Worm (Caenorhabditis elegans) whole organism, midembryonic: ENCODE results near the gene evl-18.

Source experiments
- T22C8.4 ChIP-seq: fragments of 200-800 bp; sonication (Bioruptor generic); IDR thresholded peaks from 2 replicates; pipeline ENCODE4 v1.3.6; 2022; ENCODE audit warnings: missing genetic modification characterization, missing compliant biosample characterization
- cog-1 ChIP-seq: sonication (generic microtip); optimal IDR thresholded peaks from 2 replicates; lab custom pipeline; 2016; ENCODE audit warnings: missing genetic modification characterization, missing compliant biosample characterization
- flt-1 ChIP-seq: fragments of 200-800 bp; sonication (Bioruptor generic); IDR thresholded peaks from 2 replicates; pipeline ENCODE4 v1.3.6; 2022; ENCODE audit warnings: missing genetic modification characterization, missing compliant biosample characterization
- klf-2 ChIP-seq: fragments of 200-800 bp; sonication (Bioruptor generic); conservative IDR thresholded peaks from 2 replicates; pipeline ENCODE4 v1.3.6; 2022; ENCODE audit warnings: missing genetic modification reagents, missing genetic modification characterization, missing compliant biosample characterization
- med-1 ChIP-seq: sonication (generic microtip); optimal IDR thresholded peaks from 2 replicates; lab custom pipeline; 2017; ENCODE audit warnings: missing genetic modification characterization, mild to moderate bottlenecking, missing compliant biosample characterization, antibody characterized with exemption, missing genetic modification reagents; ENCODE audit not compliant: insufficient read depth
- ref-1 ChIP-seq: fragments of 200-800 bp; sonication (Bioruptor generic); conservative IDR thresholded peaks from 2 replicates; pipeline ENCODE4 v1.3.6; 2022; ENCODE audit warnings: missing genetic modification reagents, missing genetic modification characterization, missing compliant biosample characterization
- tab-1 ChIP-seq: fragments of 200-800 bp; sonication (Bioruptor generic); IDR thresholded peaks from 2 replicates; pipeline ENCODE4 v1.3.6; 2022; ENCODE audit warnings: missing genetic modification characterization, missing compliant biosample characterization
- ztf-23 ChIP-seq: fragments of 200-800 bp; sonication (Bioruptor generic); IDR thresholded peaks from 2 replicates; pipeline ENCODE4 v1.3.6; 2022; ENCODE audit warnings: missing genetic modification reagents, missing genetic modification characterization, missing compliant biosample characterization
- ztf-29 ChIP-seq: fragments of 200-800 bp; sonication (Bioruptor generic); IDR thresholded peaks from 2 replicates; pipeline ENCODE4 v1.3.6; 2022; ENCODE audit warnings: missing genetic modification reagents, missing genetic modification characterization, missing compliant biosample characterization

The evl-18 gene

DNA sequence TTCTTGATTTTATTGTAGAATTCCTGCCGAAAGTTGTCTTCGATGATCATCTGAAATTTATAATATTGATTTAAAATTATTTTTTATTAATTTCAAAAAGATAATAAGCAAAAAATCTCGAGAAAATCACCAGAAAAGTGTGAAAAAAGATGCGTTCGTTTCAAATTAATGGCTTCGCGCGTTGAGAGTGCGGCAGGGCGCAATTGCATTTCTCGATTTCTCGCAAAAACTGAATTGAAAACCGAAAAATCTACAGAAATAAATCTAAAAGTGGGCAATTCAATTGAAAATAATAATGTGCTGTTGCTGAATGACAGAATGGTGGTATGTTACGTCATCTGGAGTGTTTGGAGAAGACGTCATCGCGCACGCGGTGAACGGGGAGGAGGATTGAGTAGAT is at the start of gene evl-18:
Gene evl-18, minus strand, starts transcription at position 50 of the 400 bp plus-strand sequence.
- TF ChIP-seq klf-2 (GFP tag; lab: Robert Waterston, UW) = no peak
- TF ChIP-seq ztf-29 = no peak
- no peak for TF ChIP-seq T22C8.4 (GFP tag; lab: Robert Waterston, UW)
- TF ChIP-seq ref-1 = no peak
- TF ChIP-seq med-1 (GFP tag; lab: Kevin White, UChicago) = no peak
- TF ChIP-seq flt-1 (GFP tag; lab: Robert Waterston, UW) = no peak
- no peak for TF ChIP-seq cog-1 (tag; lab: Kevin White, UChicago)
- TF ChIP-seq tab-1 (GFP tag; lab: Robert Waterston, UW) = no peak
- no peak for TF ChIP-seq ztf-23 (GFP tag; lab: Robert Waterston, UW)

DNA sequence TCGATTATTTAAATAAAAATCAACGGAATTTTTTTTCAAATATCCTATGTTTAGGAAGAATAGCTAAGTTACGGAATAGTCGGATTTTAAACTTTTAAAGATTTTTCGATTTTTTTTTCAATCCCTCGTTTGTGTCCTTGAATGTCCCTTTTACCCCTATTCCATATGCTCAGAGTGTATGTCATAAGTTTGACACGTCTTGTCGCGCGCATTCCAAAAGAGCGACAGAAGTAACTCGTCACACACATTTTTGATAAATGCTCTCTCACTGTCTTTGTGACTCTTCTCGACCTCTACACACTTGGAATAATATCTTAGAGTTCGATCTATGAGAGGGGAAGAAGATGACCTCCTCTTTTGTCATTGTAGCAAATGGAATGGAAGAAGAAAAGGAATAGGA is 49.1 kb upstream of the evl-18 start:
- TF ChIP-seq ztf-29 (no peak), T22C8.4 (GFP tag; lab: Robert Waterston, UW) (no peak), med-1 (GFP tag; lab: Kevin White, UChicago) (no peak), flt-1 (GFP tag; lab: Robert Waterston, UW) (no peak), tab-1 (GFP tag; lab: Robert Waterston, UW) (no peak), cog-1 (tag; lab: Kevin White, UChicago) (no peak), ref-1 (no peak), ztf-23 (GFP tag; lab: Robert Waterston, UW) (no peak)

DNA sequence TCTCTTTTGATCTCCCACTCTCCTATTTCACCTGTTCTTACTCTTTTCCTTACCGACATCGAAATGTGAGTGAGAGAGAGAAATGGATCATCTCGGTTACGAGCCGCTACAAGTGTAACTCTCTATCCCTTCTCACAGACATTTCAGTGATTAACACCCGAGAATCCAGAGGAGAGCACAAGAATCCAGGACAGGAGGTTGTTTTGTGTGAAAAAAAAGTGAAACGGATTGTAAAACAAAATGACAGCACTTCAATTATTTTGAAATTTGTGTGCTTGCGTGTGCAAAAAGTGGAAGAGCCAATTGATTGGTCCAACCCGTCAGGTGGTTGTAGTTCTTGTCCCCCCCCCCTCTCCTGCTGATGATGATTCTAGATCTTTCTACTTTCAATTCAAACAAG is 48.0 kb upstream of the evl-18 start:
- TF ChIP-seq klf-2 (GFP tag; lab: Robert Waterston, UW) = no peak
- no peak for TF ChIP-seq ztf-29
- no peak for TF ChIP-seq ztf-23 (GFP tag; lab: Robert Waterston, UW)
- TF ChIP-seq cog-1 (tag; lab: Kevin White, UChicago) = no peak
- TF ChIP-seq T22C8.4 (GFP tag; lab: Robert Waterston, UW) = no peak

DNA sequence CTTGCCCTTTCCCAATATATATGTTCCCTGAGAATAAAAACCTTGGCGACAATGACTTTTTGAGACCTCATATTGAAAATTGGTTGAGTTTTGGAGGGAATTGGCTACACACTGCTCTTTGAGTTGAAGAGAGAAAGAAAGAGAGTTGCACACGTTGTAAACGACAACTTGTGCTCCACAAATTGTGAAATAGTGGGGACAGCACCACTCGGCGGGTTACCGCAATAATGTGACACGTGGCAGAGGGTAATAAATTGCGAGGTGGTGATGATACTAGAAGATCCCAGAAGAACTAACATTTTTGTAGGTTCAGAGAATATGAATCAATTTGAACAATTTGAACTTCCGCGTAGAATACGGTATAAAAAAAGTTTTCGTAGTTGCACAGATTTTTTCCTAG is 47.0 kb upstream of the evl-18 start:
- TF ChIP-seq ref-1 = no peak
- no peak for TF ChIP-seq T22C8.4 (GFP tag; lab: Robert Waterston, UW)
- TF ChIP-seq cog-1 (tag; lab: Kevin White, UChicago) = no peak
- TF ChIP-seq ztf-23 (GFP tag; lab: Robert Waterston, UW) = no peak
- TF ChIP-seq flt-1 (GFP tag; lab: Robert Waterston, UW) = no peak
- no peak for TF ChIP-seq ztf-29

DNA sequence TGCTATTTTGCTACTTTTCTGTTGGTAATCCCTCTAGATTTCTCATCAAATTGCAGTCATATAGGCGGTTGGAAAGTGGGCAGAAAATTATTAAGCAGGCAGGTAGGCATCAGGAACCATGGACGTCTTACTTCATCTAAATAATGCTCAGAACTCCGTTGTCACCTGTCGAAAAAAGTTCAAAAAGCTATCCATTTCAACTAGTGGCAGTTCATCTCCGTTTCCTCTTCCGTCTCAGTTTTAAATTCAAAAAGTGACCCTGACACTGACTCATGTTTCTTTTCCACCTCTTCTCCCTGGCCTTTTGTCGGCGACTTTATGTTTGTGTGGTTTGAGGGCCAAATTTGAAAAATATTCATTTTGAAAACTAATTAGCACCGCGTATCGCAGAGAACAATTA is 39.7 kb upstream of the evl-18 start:
- TF ChIP-seq med-1 (GFP tag; lab: Kevin White, UChicago) = no peak
- no peak for TF ChIP-seq ztf-23 (GFP tag; lab: Robert Waterston, UW)
- no peak for TF ChIP-seq flt-1 (GFP tag; lab: Robert Waterston, UW)
- no peak for TF ChIP-seq cog-1 (tag; lab: Kevin White, UChicago)
- no peak for TF ChIP-seq tab-1 (GFP tag; lab: Robert Waterston, UW)
- TF ChIP-seq ref-1 = no peak
- no peak for TF ChIP-seq T22C8.4 (GFP tag; lab: Robert Waterston, UW)
- TF ChIP-seq ztf-29 = no peak
- TF ChIP-seq klf-2 (GFP tag; lab: Robert Waterston, UW) = no peak

DNA sequence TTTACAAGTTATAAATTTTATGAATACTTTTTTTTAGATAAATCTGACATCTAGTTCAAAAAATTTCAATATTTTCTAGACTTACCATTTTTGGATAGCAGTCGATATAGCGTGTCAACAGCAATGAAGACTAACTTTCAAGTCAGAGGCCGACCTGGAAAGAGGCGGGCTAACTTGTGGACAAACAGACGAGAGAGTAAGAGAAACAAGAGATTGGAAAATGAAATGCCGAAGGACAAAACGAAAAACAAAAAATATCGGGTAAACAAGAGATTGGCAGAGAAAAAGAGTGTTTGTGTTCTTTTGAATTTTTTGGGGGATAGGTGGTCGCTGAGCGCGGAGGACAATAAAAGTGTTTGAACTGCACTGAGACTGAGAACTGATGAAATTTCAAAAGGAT is 38.3 kb upstream of the evl-18 start, which contains the start of gene lec-4:
Gene lec-4, minus strand, starts transcription at position 154 of the 400 bp plus-strand sequence.
- TF ChIP-seq cog-1 (tag; lab: Kevin White, UChicago) (no peak), T22C8.4 (GFP tag; lab: Robert Waterston, UW) (no peak), flt-1 (GFP tag; lab: Robert Waterston, UW) (no peak), ref-1 (no peak), med-1 (GFP tag; lab: Kevin White, UChicago) (no peak), ztf-29 (no peak), klf-2 (GFP tag; lab: Robert Waterston, UW) (no peak), tab-1 (GFP tag; lab: Robert Waterston, UW) (no peak), ztf-23 (GFP tag; lab: Robert Waterston, UW) (no peak)

DNA sequence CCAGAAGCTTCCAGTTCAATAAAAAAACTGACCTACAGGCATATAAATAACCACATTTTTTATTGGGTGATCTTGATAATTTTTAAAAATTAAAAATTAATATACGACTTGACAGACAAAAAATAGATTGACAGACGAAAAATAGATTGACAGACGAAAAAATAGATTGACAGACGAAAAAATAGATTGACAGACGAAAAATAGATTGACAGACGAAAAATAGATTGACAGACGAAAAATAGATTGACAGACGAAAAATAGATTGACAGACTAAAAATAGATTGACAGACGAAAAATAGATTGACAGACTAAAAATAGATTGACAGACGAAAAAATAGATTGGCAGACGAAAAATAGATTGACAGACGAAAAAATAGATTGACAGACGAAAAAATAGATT is 35.5 kb upstream of the evl-18 start:
- TF ChIP-seq ztf-23 (GFP tag; lab: Robert Waterston, UW) (peak; percentile 85), ref-1 (0 out of 2 replicates have a peak, but pooled peaks have one; percentile 29), T22C8.4 (GFP tag; lab: Robert Waterston, UW) (peak; percentile 66), klf-2 (GFP tag; lab: Robert Waterston, UW) (peak; percentile 73; the same call in 1 of the 2 replicates), flt-1 (GFP tag; lab: Robert Waterston, UW) (peak; percentile 85)

DNA sequence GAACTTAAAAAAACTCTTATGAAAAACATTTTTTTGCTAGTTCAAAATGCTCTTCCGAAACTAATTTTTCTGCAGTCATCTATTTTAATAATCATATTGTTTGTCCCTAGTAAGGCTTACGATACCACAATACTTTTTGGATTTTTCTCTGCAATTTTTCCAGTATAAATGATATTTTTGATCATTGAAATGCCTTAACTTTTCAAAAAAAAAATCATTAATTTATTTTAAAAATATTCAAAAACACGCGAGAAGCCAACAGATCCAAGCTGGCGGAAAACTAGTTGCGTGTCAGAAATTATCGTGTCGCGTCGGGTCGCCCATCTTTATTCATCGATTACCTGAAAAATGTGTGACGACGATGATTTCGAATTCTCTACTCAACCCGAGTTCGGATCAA is 33.4 kb upstream of the evl-18 start, which contains the start of gene gmeb-3:
Gene gmeb-3, plus strand, starts transcription at position 301 of the 400 bp plus-strand sequence.
- TF ChIP-seq klf-2 (GFP tag; lab: Robert Waterston, UW) (no peak), ref-1 (no peak), ztf-23 (GFP tag; lab: Robert Waterston, UW) (no peak), flt-1 (GFP tag; lab: Robert Waterston, UW) (no peak), ztf-29 (no peak), cog-1 (tag; lab: Kevin White, UChicago) (no peak), T22C8.4 (GFP tag; lab: Robert Waterston, UW) (no peak), tab-1 (GFP tag; lab: Robert Waterston, UW) (no peak), med-1 (GFP tag; lab: Kevin White, UChicago) (no peak)

DNA sequence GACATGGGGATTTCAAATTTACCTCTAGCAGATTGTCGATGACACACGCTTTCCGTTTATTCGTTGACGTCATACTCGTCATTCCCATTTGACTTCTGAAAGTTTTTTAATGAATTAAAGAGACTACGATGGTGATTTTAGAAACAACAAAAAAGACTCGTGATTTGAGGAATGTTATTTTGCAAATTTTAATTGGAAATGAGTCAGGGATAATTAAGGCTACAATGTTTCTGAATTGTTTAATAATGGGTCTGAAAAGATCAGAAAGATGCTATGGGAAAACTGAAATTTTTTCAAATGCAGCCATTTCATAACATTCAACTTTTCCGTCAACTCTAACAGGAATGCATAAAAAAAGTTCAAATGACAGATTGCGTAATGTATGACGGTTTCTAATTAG is 30.6 kb upstream of the evl-18 start, which contains the start of gene C44F1.1:
Gene C44F1.1, minus strand, starts transcription at position 101 of the 400 bp plus-strand sequence.
- no peak for TF ChIP-seq ztf-29
- TF ChIP-seq flt-1 (GFP tag; lab: Robert Waterston, UW) = no peak
- no peak for TF ChIP-seq ztf-23 (GFP tag; lab: Robert Waterston, UW)
- TF ChIP-seq cog-1 (tag; lab: Kevin White, UChicago) = no peak
- TF ChIP-seq ref-1 = no peak
- no peak for TF ChIP-seq tab-1 (GFP tag; lab: Robert Waterston, UW)
- no peak for TF ChIP-seq T22C8.4 (GFP tag; lab: Robert Waterston, UW)
- TF ChIP-seq med-1 (GFP tag; lab: Kevin White, UChicago) = no peak
- TF ChIP-seq klf-2 (GFP tag; lab: Robert Waterston, UW) = no peak

DNA sequence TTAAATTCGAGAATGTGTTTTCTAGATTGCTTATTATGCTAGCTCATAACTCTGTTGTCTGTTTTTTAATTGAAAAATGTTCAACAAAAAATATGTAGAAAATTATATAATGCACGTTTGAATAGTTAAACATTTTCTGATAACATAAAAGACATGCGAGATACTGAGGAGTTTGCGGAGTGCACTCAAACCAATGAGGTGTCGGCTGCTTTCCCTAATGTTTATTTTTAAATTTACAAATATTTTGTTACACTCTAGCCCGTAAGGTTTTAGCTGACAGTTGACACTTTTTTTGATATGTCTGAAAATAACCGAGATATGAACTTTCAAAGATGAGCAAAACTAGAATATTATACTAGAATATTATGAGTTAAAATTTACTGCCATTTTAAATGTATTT is 29.7 kb upstream of the evl-18 start:
- TF ChIP-seq ztf-29 (no peak), T22C8.4 (GFP tag; lab: Robert Waterston, UW) (no peak), tab-1 (GFP tag; lab: Robert Waterston, UW) (no peak), cog-1 (tag; lab: Kevin White, UChicago) (no peak), med-1 (GFP tag; lab: Kevin White, UChicago) (no peak), flt-1 (GFP tag; lab: Robert Waterston, UW) (no peak), klf-2 (GFP tag; lab: Robert Waterston, UW) (no peak), ztf-23 (GFP tag; lab: Robert Waterston, UW) (no peak), ref-1 (no peak)
